Fruit fly (Drosophila melanogaster) whole organism, adult: Measurements from ENCODE around the gene CG32163.
A peak's percentile ranks its signal among the peaks of the same experiment; 100 is the strongest.

ENCODE experiments used
- CG11617 ChIP-seq: fragments of 200-800 bp; sonication (Bioruptor generic); optimal IDR thresholded peaks from 2 replicates; lab custom pipeline; 2017; ENCODE audit warnings: mild to moderate bottlenecking, missing biosample characterization, missing genetic modification reagents, missing genetic modification characterization
- CG12768 ChIP-seq: fragments of 200-800 bp; sonication (Bioruptor generic); optimal IDR thresholded peaks from 2 replicates; lab custom pipeline; 2017; ENCODE audit warnings: missing biosample characterization, missing genetic modification characterization, mild to moderate bottlenecking, moderate library complexity, missing genetic modification reagents
- CG14711 ChIP-seq: fragments of 200-800 bp; sonication (Bioruptor generic); optimal IDR thresholded peaks from 2 replicates; lab custom pipeline; 2018; ENCODE audit warnings: missing biosample characterization, mild to moderate bottlenecking, missing genetic modification characterization, moderate library complexity
- CG1620 ChIP-seq: fragments of 200-800 bp; sonication (Bioruptor generic); optimal IDR thresholded peaks from 2 replicates; lab custom pipeline; 2016; ENCODE audit warnings: missing biosample characterization, missing genetic modification characterization
- CG33017 ChIP-seq: fragments of 200-800 bp; sonication (Bioruptor generic); optimal IDR thresholded peaks from 2 replicates; lab custom pipeline; 2018; ENCODE audit warnings: missing biosample characterization, mild to moderate bottlenecking, missing genetic modification characterization, moderate library complexity
- CG5204 ChIP-seq: fragments of 200-800 bp; sonication (Bioruptor generic); optimal IDR thresholded peaks from 2 replicates; lab custom pipeline; 2016; ENCODE audit warnings: missing biosample characterization, missing genetic modification characterization
- CG7045 ChIP-seq: fragments of 200-800 bp; sonication (Bioruptor generic); optimal IDR thresholded peaks from 2 replicates; lab custom pipeline; 2017; ENCODE audit warnings: missing biosample characterization, mild to moderate bottlenecking, missing genetic modification characterization
- CG7101 ChIP-seq: fragments of 200-800 bp; sonication (Bioruptor generic); optimal IDR thresholded peaks from 2 replicates; lab custom pipeline; 2018; ENCODE audit warnings: missing biosample characterization, mild to moderate bottlenecking, missing genetic modification characterization, moderate library complexity
- Clk ChIP-seq: fragments of 200-800 bp; sonication (Bioruptor generic); optimal IDR thresholded peaks from 2 replicates; lab custom pipeline; 2017; ENCODE audit warnings: missing biosample characterization, missing genetic modification characterization
- Crg-1 ChIP-seq: fragments of 200-800 bp; sonication (Bioruptor generic); optimal IDR thresholded peaks from 2 replicates; lab custom pipeline; 2016; ENCODE audit warnings: missing biosample characterization, missing genetic modification characterization
- Hr96 ChIP-seq: fragments of 200-800 bp; sonication (Bioruptor generic); optimal IDR thresholded peaks from 2 replicates; lab custom pipeline; 2016; ENCODE audit warnings: missing biosample characterization, missing genetic modification characterization
- Mnt ChIP-seq: fragments of 200-800 bp; sonication (Bioruptor generic); optimal IDR thresholded peaks from 2 replicates; lab custom pipeline; 2016; ENCODE audit warnings: missing biosample characterization, mild to moderate bottlenecking, missing genetic modification characterization
- bab1 ChIP-seq: fragments of 200-800 bp; sonication (Bioruptor generic); optimal IDR thresholded peaks from 3 replicates; lab custom pipeline; 2019; ENCODE audit warnings: missing biosample characterization, mild to moderate bottlenecking, missing genetic modification characterization, moderate library complexity
- cic ChIP-seq: fragments of 200-800 bp; sonication (Bioruptor generic); optimal IDR thresholded peaks from 2 replicates; lab custom pipeline; 2017; ENCODE audit warnings: missing biosample characterization, mild to moderate bottlenecking, missing genetic modification characterization, moderate library complexity
- cnc ChIP-seq, 2 experiments: fragments of >200 bp; optimal IDR thresholded peaks; 2 replicates each; lab custom pipeline; 2017
- kay ChIP-seq: fragments of 200-800 bp; sonication (Bioruptor generic); peaks from one replicate; lab custom pipeline; 2016; ENCODE audit warnings: missing biosample characterization, missing genetic modification characterization, borderline replicate concordance
- ovo ChIP-seq: fragments of 200-800 bp; sonication (Bioruptor generic); optimal IDR thresholded peaks from 2 replicates; lab custom pipeline; 2016; ENCODE audit warnings: missing biosample characterization, missing genetic modification characterization
- pad ChIP-seq: fragments of 200-800 bp; sonication (Bioruptor generic); optimal IDR thresholded peaks from 3 replicates; lab custom pipeline; 2017; ENCODE audit warnings: missing biosample characterization, missing genetic modification characterization, mild to moderate bottlenecking, moderate library complexity, missing genetic modification reagents
- tj ChIP-seq: fragments of 200-800 bp; sonication (Bioruptor generic); optimal IDR thresholded peaks from 3 replicates; lab custom pipeline; 2017; ENCODE audit warnings: missing biosample characterization, mild to moderate bottlenecking, missing genetic modification characterization, moderate library complexity
- toe ChIP-seq: fragments of 200-800 bp; sonication (Bioruptor generic); optimal IDR thresholded peaks from 2 replicates; lab custom pipeline; 2016; ENCODE audit warnings: missing biosample characterization, missing genetic modification characterization

Gene CG32163

dm6 chr3L:16582678-16583315 lies 4.2 kb upstream of the CG32163 start, which contains the start of gene Rpn12:
Gene Rpn12 (plus strand): TSS chr3L:16583028.
- peak; percentile 20 for TF ChIP-seq pad (GFP tag; lab: Kevin White, UChicago)
- TF ChIP-seq ovo (GFP tag; lab: Kevin White, UChicago), result no peak
- TF ChIP-seq kay, result no peak
- peak; percentile 63 for TF ChIP-seq CG33017 (tag; lab: Kevin White, UChicago)
- TF ChIP-seq CG12768 (GFP tag; lab: Kevin White, UChicago), result peak; percentile 2
- TF ChIP-seq CG7101 (tag; lab: Kevin White, UChicago), result peak; percentile 62
- peak in 1 of 2 experiments; percentile 35 for TF ChIP-seq cnc (optimal IDR thresholded peaks at IDR 0.05; lab: Kevin White, UChicago)
- no peak for TF ChIP-seq Hr96
- TF ChIP-seq Crg-1, result peak; percentile 16
- TF ChIP-seq CG14711 (tag; lab: Kevin White, UChicago), result peak; percentile 49
- peak; percentile 33 for TF ChIP-seq tj (GFP tag; lab: Kevin White, UChicago)
- no peak for TF ChIP-seq Clk
- peak; percentile 61 for TF ChIP-seq bab1 (GFP tag; lab: Kevin White, UChicago)
- TF ChIP-seq CG7045 (GFP tag; lab: Kevin White, UChicago), result peak; percentile 41
- peak; percentile 38 for TF ChIP-seq CG11617 (GFP tag; lab: Kevin White, UChicago)
- TF ChIP-seq CG1620 (GFP tag; lab: Kevin White, UChicago), result no peak

DNA sequence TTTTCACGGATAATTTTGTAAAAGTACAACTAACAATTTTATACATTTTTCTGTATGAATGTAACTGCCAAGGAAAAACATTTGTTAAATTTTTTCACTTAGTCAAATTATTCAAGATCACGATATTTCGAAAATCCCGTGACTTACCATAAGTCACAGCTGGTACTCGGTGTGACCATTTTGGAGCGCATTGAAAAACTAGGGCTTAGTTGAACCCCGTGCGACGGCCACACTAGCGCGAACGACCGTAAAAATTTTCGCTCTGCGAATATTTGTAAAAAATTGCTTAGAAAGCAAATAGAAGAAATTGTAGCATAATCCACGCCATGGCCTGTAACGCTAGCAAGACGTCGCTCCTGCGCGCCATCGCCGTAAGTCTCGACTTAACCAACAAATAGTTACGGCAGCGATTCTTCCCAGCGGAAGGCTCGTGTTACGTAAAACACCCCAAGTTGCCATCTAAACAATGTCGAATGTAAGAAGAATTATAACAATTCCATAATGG lies 2.8 kb upstream of the CG32163 start, which contains the start of gene UQCR-C2:
Gene UQCR-C2, plus strand, starts transcription at position 51 of the 505 bp plus-strand sequence.
- TF ChIP-seq bab1 (GFP tag; lab: Kevin White, UChicago) (peak; percentile 76), CG12768 (GFP tag; lab: Kevin White, UChicago) (no peak), CG11617 (GFP tag; lab: Kevin White, UChicago) (peak; percentile 48), tj (GFP tag; lab: Kevin White, UChicago) (peak; percentile 54), pad (GFP tag; lab: Kevin White, UChicago) (no peak), cic (peak; percentile 47), ovo (GFP tag; lab: Kevin White, UChicago) (no peak), CG7101 (tag; lab: Kevin White, UChicago) (peak; percentile 54), Hr96 (no peak), CG5204 (GFP tag; lab: Kevin White, UChicago) (no peak), CG7045 (GFP tag; lab: Kevin White, UChicago) (no peak), CG14711 (tag; lab: Kevin White, UChicago) (peak; percentile 30), Clk (no peak), kay (no peak), CG33017 (tag; lab: Kevin White, UChicago) (peak; percentile 5), Crg-1 (peak; percentile 29), Mnt (GFP tag; lab: Kevin White, UChicago) (peak; percentile 70), cnc (optimal IDR thresholded peaks at IDR 0.05; lab: Kevin White, UChicago) (no peak), toe (GFP tag; lab: Kevin White, UChicago) (no peak), CG1620 (GFP tag; lab: Kevin White, UChicago) (peak; percentile 68)

DNA sequence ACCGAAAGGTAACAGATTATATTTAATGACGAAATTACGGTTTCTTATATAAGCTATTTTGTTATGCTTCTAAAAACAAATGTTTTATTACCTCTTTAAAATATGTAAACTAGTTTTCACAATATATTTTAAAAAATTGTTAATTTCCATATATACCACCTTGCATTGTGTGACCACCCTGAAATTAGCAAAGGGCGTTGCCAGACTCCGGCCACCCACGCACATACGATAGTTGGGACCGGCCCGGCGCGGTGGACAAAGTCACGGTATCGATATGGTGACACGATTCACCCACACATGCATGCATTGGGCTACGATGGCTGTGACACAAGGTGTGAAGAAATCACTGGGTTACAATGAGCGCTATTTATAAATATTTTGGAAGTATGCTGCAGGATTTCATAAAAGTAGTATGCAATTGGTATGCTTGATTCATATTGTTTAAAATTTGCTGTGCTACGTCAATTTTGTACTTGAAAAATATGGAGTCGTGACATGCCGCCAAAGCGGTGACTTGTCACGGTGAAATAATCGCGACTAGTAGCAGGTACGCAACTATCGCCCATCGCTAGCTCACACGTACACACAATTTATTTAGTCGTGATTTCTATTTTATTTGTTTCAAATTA lies 1.2 kb downstream of the CG32163 start:
- peak; percentile 35 for TF ChIP-seq CG12768 (GFP tag; lab: Kevin White, UChicago)
- TF ChIP-seq Crg-1, result peak; percentile 70
- TF ChIP-seq tj (GFP tag; lab: Kevin White, UChicago), result peak; percentile 49
- TF ChIP-seq toe (GFP tag; lab: Kevin White, UChicago), result no peak
- no peak for TF ChIP-seq cnc (optimal IDR thresholded peaks at IDR 0.05; lab: Kevin White, UChicago)
- peak; percentile 33 for TF ChIP-seq bab1 (GFP tag; lab: Kevin White, UChicago)
- TF ChIP-seq Mnt (GFP tag; lab: Kevin White, UChicago), result peak; percentile 77
- peak; percentile 65 for TF ChIP-seq ovo (GFP tag; lab: Kevin White, UChicago)
- peak; percentile 70 for TF ChIP-seq CG14711 (tag; lab: Kevin White, UChicago)
- peak; percentile 71 for TF ChIP-seq CG1620 (GFP tag; lab: Kevin White, UChicago)
- TF ChIP-seq CG11617 (GFP tag; lab: Kevin White, UChicago), result peak; percentile 64
- TF ChIP-seq CG7045 (GFP tag; lab: Kevin White, UChicago), result peak; percentile 34
- peak; percentile 75 for TF ChIP-seq CG7101 (tag; lab: Kevin White, UChicago)
- TF ChIP-seq cic, result peak; percentile 35
- peak; percentile 70 for TF ChIP-seq CG33017 (tag; lab: Kevin White, UChicago)
- peak; percentile 20 for TF ChIP-seq Clk
- TF ChIP-seq pad (GFP tag; lab: Kevin White, UChicago), result peak; percentile 55
- no peak for TF ChIP-seq Hr96
- no peak for TF ChIP-seq CG5204 (GFP tag; lab: Kevin White, UChicago)

DNA sequence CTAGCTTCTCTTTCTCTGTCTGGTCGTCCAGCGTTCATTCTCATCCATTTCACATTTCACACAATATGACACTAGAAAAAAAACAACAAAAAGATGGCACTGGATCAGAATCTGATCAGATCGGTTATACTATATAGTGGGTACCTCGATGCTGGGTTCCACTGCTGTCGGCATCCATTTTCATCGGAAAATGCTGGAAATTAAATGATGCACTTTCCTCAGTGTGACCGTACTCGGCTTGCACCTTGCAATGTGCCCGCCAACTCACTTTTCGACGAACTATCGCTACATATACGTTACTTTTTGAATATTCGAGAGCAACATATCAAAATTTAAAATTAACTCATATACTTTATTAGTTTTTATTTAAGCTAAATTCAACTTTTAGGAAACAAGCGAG lies 3.9 kb downstream of the CG32163 start, which contains the start of gene tra:
Gene tra, minus strand, starts transcription at position 191 of the 400 bp plus-strand sequence.
- TF ChIP-seq bab1 (GFP tag; lab: Kevin White, UChicago), result no peak
- no peak for TF ChIP-seq CG5204 (GFP tag; lab: Kevin White, UChicago)
- TF ChIP-seq Clk, result no peak
- no peak for TF ChIP-seq CG14711 (tag; lab: Kevin White, UChicago)
- no peak for TF ChIP-seq CG1620 (GFP tag; lab: Kevin White, UChicago)
- TF ChIP-seq CG7101 (tag; lab: Kevin White, UChicago), result no peak
- TF ChIP-seq cnc (optimal IDR thresholded peaks at IDR 0.05; lab: Kevin White, UChicago), result no peak
- no peak for TF ChIP-seq cic
- no peak for TF ChIP-seq toe (GFP tag; lab: Kevin White, UChicago)
- no peak for TF ChIP-seq pad (GFP tag; lab: Kevin White, UChicago)
- TF ChIP-seq ovo (GFP tag; lab: Kevin White, UChicago), result no peak
